Worm (Caenorhabditis elegans) whole organism, L3 larva: Measurements from ENCODE around the gene F33C8.4.

Experiments
- eor-1 ChIP-seq, 2 experiments: fragments of 150-350 bp; optimal IDR thresholded peaks; 2 replicates each; lab custom pipeline; 2014 to 2018; ENCODE audit warnings: missing biosample characterization in 2 of 2, missing genetic modification characterization in 2 of 2
- skn-1 ChIP-seq: fragments of 150-350 bp; optimal IDR thresholded peaks from 2 replicates; lab custom pipeline; 2014; ENCODE audit warnings: missing biosample characterization, missing genetic modification characterization

ce11 chrX:14736220-14736619 lies 4.1 kb downstream of the F33C8.4 start:
- no peak for TF ChIP-seq skn-1
- no peak for TF ChIP-seq eor-1 (tag; optimal IDR thresholded peaks at IDR 0.05; lab: Kevin White, UChicago)
